Worm (Caenorhabditis elegans): ENCODE data around the gene oac-8.
A peak's percentile ranks its signal among the peaks of the same experiment; 100 is the strongest.

The oac-8 gene

DNA sequence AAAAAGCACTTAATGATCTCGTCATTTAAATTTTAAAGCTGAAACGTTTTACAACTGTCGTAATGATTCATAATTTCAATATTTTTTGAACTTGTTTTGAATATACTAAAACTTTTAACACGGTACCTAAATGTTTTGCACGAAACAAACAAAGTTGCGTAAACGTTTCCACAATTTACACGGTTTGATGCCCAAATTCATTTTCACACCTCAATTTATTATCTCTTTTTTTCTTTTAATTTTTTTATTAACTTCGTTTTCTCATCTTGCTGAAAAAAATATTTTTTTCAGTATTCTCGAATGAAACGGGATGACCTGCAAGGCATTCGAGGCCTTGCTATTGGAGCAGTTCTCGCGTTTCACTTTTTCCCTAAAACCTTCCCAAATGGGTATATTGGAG is at the start of gene oac-8:
Gene oac-8, plus strand, starts transcription at position 301 of the 400 bp plus-strand sequence.
- no peak for TF ChIP-seq ztf-4 (tag; optimal IDR thresholded peaks at IDR 0.05)
- no peak for TF ChIP-seq zag-1 (tag; optimal IDR thresholded peaks at IDR 0.05)
- TF ChIP-seq zip-4 (GFP tag; optimal IDR thresholded peaks at IDR 0.05) = no peak
- TF ChIP-seq lin-35 (GFP tag; optimal IDR thresholded peaks at IDR 0.05) = no peak
- TF ChIP-seq pax-3 (tag; optimal IDR thresholded peaks at IDR 0.05) = no peak

DNA sequence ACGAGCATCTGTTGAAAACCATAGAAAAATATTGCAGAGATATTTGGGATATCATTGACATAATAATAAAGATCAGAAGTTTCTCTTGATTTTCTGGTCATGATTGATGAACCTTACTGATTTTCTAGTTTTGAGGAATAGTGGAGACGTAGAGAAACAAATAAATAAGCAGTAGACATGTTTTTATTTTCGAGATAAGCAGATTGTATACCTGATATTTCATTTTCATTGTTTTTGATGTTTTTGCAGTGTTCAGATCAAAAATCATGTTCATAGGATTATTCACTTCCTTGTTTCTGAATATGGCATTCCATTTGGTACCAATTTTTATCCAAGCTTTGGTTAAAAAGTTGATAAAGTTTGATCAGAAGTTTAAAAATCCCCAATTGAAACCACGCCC is 45.8 kb upstream of the oac-8 start, which contains the start of gene T07G12.4:
Gene T07G12.4, minus strand, starts transcription at position 101 of the 400 bp plus-strand sequence.
- TF ChIP-seq hlh-17 (GFP tag; optimal IDR thresholded peaks at IDR 0.05; ENCODE audit: borderline replicate concordance) (no peak), zip-4 (GFP tag; optimal IDR thresholded peaks at IDR 0.05) (no peak), unc-86 (tag; optimal IDR thresholded peaks at IDR 0.05) (no peak)

DNA sequence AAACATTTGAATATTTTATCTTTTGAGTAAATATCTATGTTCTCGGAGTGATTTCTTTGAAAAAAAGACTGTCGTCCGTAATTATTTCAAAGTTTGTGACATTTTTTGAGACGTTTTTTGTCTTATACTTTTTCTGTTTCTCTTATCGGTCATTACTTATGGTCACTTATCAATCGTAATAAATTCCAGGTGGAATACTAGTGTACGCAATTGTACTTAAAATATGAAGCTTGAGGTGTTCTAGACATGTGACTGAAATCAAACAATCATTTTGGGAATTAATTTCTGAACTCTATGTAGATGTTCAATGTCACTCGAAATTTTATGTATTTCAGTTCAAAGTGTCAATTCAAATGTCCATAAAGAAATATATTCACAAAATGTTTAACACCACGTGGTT is 42.1 kb upstream of the oac-8 start:
- TF ChIP-seq elt-2 (tag; optimal IDR thresholded peaks at IDR 0.05) (peak; percentile 52), alr-1 (tag; optimal IDR thresholded peaks at IDR 0.05; ENCODE audit: borderline replicate concordance) (no peak)

DNA sequence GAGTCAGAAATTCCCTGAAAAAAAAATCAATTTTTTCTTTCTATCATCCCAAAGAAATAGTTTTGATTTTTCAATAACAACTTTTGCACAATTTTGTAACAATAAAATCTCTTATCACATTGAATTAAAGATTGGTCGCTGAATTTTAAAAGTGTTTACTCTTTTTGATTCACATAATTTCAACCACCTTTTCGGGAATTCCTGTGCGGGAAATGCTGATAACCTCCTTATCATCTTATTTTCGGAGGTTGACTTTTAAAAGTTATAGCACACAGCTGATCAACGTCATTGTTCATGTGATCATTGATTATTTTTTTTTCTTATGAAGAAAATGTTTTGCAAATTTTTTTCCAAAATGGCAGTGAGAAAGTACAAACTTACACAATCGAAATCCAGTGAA is 41.0 kb upstream of the oac-8 start:
- TF ChIP-seq tbx-2 (tag; optimal IDR thresholded peaks at IDR 0.05) (no peak), lin-15B (tag; optimal IDR thresholded peaks at IDR 0.05) (no peak), efl-1 (optimal IDR thresholded peaks at IDR 0.05) (no peak), efl-1 (GFP tag; optimal IDR thresholded peaks at IDR 0.05 in 1 of 2) (no peak), pqm-1 (tag; optimal IDR thresholded peaks at IDR 0.05) (peak; percentile 70), ceh-63 (GFP tag; optimal IDR thresholded peaks at IDR 0.05) (no peak), sptf-1 (tag; optimal IDR thresholded peaks at IDR 0.05) (no peak), ceh-8 (GFP tag; optimal IDR thresholded peaks at IDR 0.05) (no peak), grh-1 (GFP tag; IDR thresholded peaks at IDR 0.05) (no peak), ztf-4 (tag; optimal IDR thresholded peaks at IDR 0.05) (no peak), nhr-19 (GFP tag; conservative IDR thresholded peaks at IDR 0.05) (no peak), aly-2 (tag; optimal IDR thresholded peaks at IDR 0.05) (no peak), F16B12.6 (tag; optimal IDR thresholded peaks at IDR 0.05) (no peak), nhr-28 (tag; optimal IDR thresholded peaks at IDR 0.05) (no peak), pag-3 (tag; optimal IDR thresholded peaks at IDR 0.05; ENCODE audit: borderline replicate concordance, insufficient read depth) (no peak), elt-2 (tag; optimal IDR thresholded peaks at IDR 0.05) (peak; percentile 95), ces-1 (GFP tag; optimal IDR thresholded peaks at IDR 0.05) (no peak), lin-35 (GFP tag; optimal IDR thresholded peaks at IDR 0.05) (no peak), nhr-90 (tag; optimal IDR thresholded peaks at IDR 0.05; ENCODE audit: poor library complexity) (peak; percentile 38), zag-1 (tag; optimal IDR thresholded peaks at IDR 0.05) (no peak), unc-86 (tag; optimal IDR thresholded peaks at IDR 0.05) (no peak), fos-1 (tag; optimal IDR thresholded peaks at IDR 0.05) (no peak), mab-9 (GFP tag; IDR thresholded peaks at IDR 0.05) (no peak), dpl-1 (GFP tag; optimal IDR thresholded peaks at IDR 0.05) (no peak), aha-1 (tag; optimal IDR thresholded peaks at IDR 0.05) (no peak), efl-3 (GFP tag; optimal IDR thresholded peaks at IDR 0.05) (no peak), unc-98 (GFP tag; IDR thresholded peaks at IDR 0.05) (no peak), tlp-1 (tag; optimal IDR thresholded peaks at IDR 0.05) (peak; percentile 12)

DNA sequence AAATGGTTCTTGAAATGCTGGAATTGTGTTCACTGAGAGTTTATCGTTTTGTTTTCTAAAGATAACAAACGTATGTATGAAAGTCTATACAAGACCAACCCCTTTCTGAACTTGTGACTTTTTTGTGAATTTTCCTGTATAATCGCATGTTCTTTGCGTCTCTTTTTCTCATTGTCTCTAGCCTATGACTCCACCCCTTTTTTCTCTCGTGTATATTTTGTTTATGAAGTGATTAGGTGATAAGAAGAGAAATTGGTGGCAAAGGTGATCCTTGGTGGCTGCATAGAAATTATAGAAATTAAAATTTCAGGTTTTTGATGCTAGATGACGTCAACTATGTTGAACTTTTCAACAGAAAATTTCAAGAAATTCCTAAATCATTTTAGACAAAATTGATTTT is 39.3 kb upstream of the oac-8 start, which contains the start of gene T07G12.5:
Gene T07G12.5, minus strand, starts transcription at position 101 of the 400 bp plus-strand sequence.
- peak; percentile 47 for TF ChIP-seq elt-2 (tag; optimal IDR thresholded peaks at IDR 0.05)
- no peak for TF ChIP-seq nhr-77 (tag; optimal IDR thresholded peaks at IDR 0.05)
